Fruit fly (Drosophila melanogaster) S2 (cell line): Measurements from ENCODE around the gene CG13082.

Experiments used
- CG8478 ChIP-seq: fragments of >200 bp; optimal IDR thresholded peaks from 2 replicates; lab custom pipeline; 2018
- CTCF ChIP-seq, 2 experiments: fragments of >200 bp; optimal IDR thresholded peaks; 2 replicates each; lab custom pipeline; 2018

DNA sequence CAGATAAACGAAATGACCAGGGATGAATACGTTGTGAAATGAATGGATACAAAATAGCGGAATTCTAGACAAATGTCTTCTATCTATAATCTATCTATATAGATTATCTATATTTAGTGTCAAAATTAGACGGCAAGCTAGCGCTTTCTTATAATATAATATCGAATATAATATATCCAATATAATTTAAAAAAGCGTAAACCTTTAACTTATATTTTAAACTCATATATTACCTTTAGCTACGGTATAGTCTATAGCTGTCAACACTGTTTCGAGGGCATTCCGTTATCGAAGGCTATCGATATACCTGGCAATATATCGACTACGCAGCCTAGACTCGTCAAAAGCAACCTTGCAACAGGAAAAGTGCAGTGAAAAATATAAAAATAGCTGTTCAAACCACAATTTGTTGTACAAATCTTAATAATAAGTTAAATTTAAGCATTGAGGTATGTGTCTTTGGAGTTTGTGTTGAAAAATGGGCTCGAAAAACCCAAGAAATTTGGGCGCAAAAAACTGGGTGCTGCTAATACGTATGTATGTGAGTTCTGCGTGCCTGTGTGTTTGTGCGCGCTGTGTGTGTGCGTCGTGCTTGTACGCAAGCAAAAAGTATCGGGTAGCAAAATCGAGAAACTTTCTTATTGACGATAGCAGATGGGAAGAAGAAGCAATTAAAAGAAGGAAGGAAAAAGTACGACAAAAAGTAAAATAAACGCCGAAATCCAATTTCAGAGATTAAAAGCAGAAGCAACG is 45.1 kb upstream of the CG13082 start, which contains the start of the genes swm and Ctu2:
- TF ChIP-seq CG8478 (lab: Kevin White, UChicago), result no peak
- TF ChIP-seq CTCF (optimal IDR thresholded peaks at IDR 0.05; lab: Kevin White, UChicago), result no peak
